Worm (Caenorhabditis elegans) whole organism, L2 larva: Measurements from ENCODE around the gene F59B1.2.

ENCODE experiments used
- C34F6.9 ChIP-seq: fragments of 150-350 bp; optimal IDR thresholded peaks from 2 replicates; lab custom pipeline; 2014; ENCODE audit warnings: missing biosample characterization, missing genetic modification characterization
- F13H6.1 ChIP-seq: sonication (generic microtip); optimal IDR thresholded peaks from 2 replicates; lab custom pipeline; 2016; ENCODE audit warnings: missing genetic modification characterization, missing compliant biosample characterization
- R02D3.7 ChIP-seq: fragments of 150-350 bp; optimal IDR thresholded peaks from 2 replicates; lab custom pipeline; 2014; ENCODE audit warnings: missing biosample characterization, missing genetic modification characterization
- alr-1 ChIP-seq: fragments of 150-350 bp; optimal IDR thresholded peaks from 2 replicates; lab custom pipeline; 2014; ENCODE audit warnings: missing biosample characterization, missing genetic modification characterization
- aly-2 ChIP-seq: fragments of 150-350 bp; optimal IDR thresholded peaks from 2 replicates; lab custom pipeline; 2014; ENCODE audit warnings: missing biosample characterization, missing genetic modification characterization
- ama-1 ChIP-seq: fragments of 150-350 bp; optimal IDR thresholded peaks from 2 replicates; lab custom pipeline; 2018; ENCODE audit warnings: inconsistent platforms
- blmp-1 ChIP-seq: sonication (generic microtip); optimal IDR thresholded peaks from 2 replicates; lab custom pipeline; 2017; ENCODE audit warnings: missing genetic modification characterization, mild to moderate bottlenecking, missing compliant biosample characterization, antibody characterized with exemption, moderate library complexity; ENCODE audit not compliant: insufficient read depth
- ceh-16 ChIP-seq: fragments of 150-350 bp; optimal IDR thresholded peaks from 2 replicates; lab custom pipeline; 2014; ENCODE audit warnings: missing biosample characterization, missing genetic modification characterization
- ceh-82 ChIP-seq: fragments of 150-350 bp; optimal IDR thresholded peaks from 2 replicates; lab custom pipeline; 2014; ENCODE audit warnings: missing biosample characterization, missing genetic modification characterization
- crh-2 ChIP-seq: sonication (generic microtip); optimal IDR thresholded peaks from 2 replicates; lab custom pipeline; 2017; ENCODE audit warnings: missing biosample characterization, missing genetic modification characterization
- dmd-4 ChIP-seq: sonication (generic microtip); optimal IDR thresholded peaks from 2 replicates; lab custom pipeline; 2017; ENCODE audit warnings: missing biosample characterization, missing genetic modification characterization
- egl-27 ChIP-seq: sonication (generic microtip); optimal IDR thresholded peaks from 3 replicates; lab custom pipeline; 2017; ENCODE audit warnings: missing biosample characterization, missing genetic modification reagents, missing genetic modification characterization
- elt-1 ChIP-seq: fragments of 150-350 bp; optimal IDR thresholded peaks from 2 replicates; lab custom pipeline; 2014; ENCODE audit warnings: missing biosample characterization, missing genetic modification characterization
- elt-3 ChIP-seq: sonication (generic microtip); optimal IDR thresholded peaks from 2 replicates; lab custom pipeline; 2017; ENCODE audit warnings: missing biosample characterization, missing genetic modification characterization
- fos-1 ChIP-seq: fragments of 150-350 bp; optimal IDR thresholded peaks from 2 replicates; lab custom pipeline; 2014; ENCODE audit warnings: missing biosample characterization, missing genetic modification characterization
- gmeb-1 ChIP-seq: fragments of 150-350 bp; optimal IDR thresholded peaks from 2 replicates; lab custom pipeline; 2014; ENCODE audit warnings: missing biosample characterization, missing genetic modification characterization
- lin-11 ChIP-seq: fragments of 150-350 bp; sonication (generic microtip); optimal IDR thresholded peaks from 2 replicates; lab custom pipeline; 2014; ENCODE audit warnings: missing biosample characterization, missing genetic modification characterization, inconsistent platforms, mixed read lengths
- lin-13 ChIP-seq: fragments of 150-350 bp; optimal IDR thresholded peaks from 2 replicates; lab custom pipeline; 2014; ENCODE audit warnings: missing biosample characterization, missing genetic modification reagents, missing genetic modification characterization
- lin-39 ChIP-seq: fragments of 150-350 bp; optimal IDR thresholded peaks from 2 replicates; lab custom pipeline; 2014; ENCODE audit warnings: missing biosample characterization, missing genetic modification reagents, missing genetic modification characterization
- lsy-2 ChIP-seq, 2 experiments: fragments of 150-350 bp in 1 of 2; sonication (generic microtip) in 1 of 2; optimal IDR thresholded peaks; 2 replicates each; lab custom pipeline; 2014 to 2017; ENCODE audit warnings: missing biosample characterization in 2 of 2, missing genetic modification characterization in 2 of 2
- mab-5 ChIP-seq: fragments of 150-350 bp; optimal IDR thresholded peaks from 2 replicates; lab custom pipeline; 2014; ENCODE audit warnings: missing biosample characterization, missing genetic modification characterization
- mdl-1 ChIP-seq, 2 experiments: fragments of 150-350 bp in 1 of 2; sonication (generic microtip) in 1 of 2; optimal IDR thresholded peaks; 2 replicates each; lab custom pipeline; 2017; ENCODE audit warnings: missing biosample characterization in 2 of 2, missing genetic modification characterization in 2 of 2
- nhr-11 ChIP-seq: fragments of 150-350 bp; optimal IDR thresholded peaks from 2 replicates; lab custom pipeline; 2014; ENCODE audit warnings: missing biosample characterization, missing genetic modification characterization
- nhr-12 ChIP-seq: fragments of 150-350 bp; optimal IDR thresholded peaks from 2 replicates; lab custom pipeline; 2014; ENCODE audit warnings: missing biosample characterization, missing genetic modification characterization
- nhr-129 ChIP-seq: fragments of 150-350 bp; optimal IDR thresholded peaks from 2 replicates; lab custom pipeline; 2014; ENCODE audit warnings: missing biosample characterization, missing genetic modification characterization
- nhr-21 ChIP-seq: fragments of 150-350 bp; optimal IDR thresholded peaks from 2 replicates; lab custom pipeline; 2014; ENCODE audit warnings: missing biosample characterization, missing genetic modification characterization
- nhr-23 ChIP-seq: fragments of 150-350 bp; optimal IDR thresholded peaks from 2 replicates; lab custom pipeline; 2014; ENCODE audit warnings: missing biosample characterization, missing genetic modification reagents, missing genetic modification characterization
- nhr-237 ChIP-seq: fragments of 150-350 bp; optimal IDR thresholded peaks from 2 replicates; lab custom pipeline; 2014; ENCODE audit warnings: missing biosample characterization, missing genetic modification characterization
- nhr-25 ChIP-seq: fragments of 150-350 bp; sonication (generic microtip); optimal IDR thresholded peaks from 3 replicates; lab custom pipeline; 2014; ENCODE audit warnings: missing biosample characterization, missing genetic modification characterization
- nhr-6 ChIP-seq: fragments of 150-350 bp; optimal IDR thresholded peaks from 2 replicates; lab custom pipeline; 2014; ENCODE audit warnings: missing biosample characterization, missing genetic modification characterization
- nhr-77 ChIP-seq: fragments of 150-350 bp; optimal IDR thresholded peaks from 2 replicates; lab custom pipeline; 2014; ENCODE audit warnings: missing biosample characterization, missing genetic modification characterization
- peb-1 ChIP-seq: fragments of 150-350 bp; optimal IDR thresholded peaks from 2 replicates; lab custom pipeline; 2014; ENCODE audit warnings: missing biosample characterization, missing genetic modification characterization
- sem-4 ChIP-seq: fragments of 150-350 bp; optimal IDR thresholded peaks from 2 replicates; lab custom pipeline; 2014; ENCODE audit warnings: missing biosample characterization, missing genetic modification reagents, missing genetic modification characterization
- skn-1 ChIP-seq: sonication (generic microtip); optimal IDR thresholded peaks from 2 replicates; lab custom pipeline; 2017; ENCODE audit warnings: missing biosample characterization, missing genetic modification characterization
- sma-3 ChIP-seq: sonication (generic microtip); optimal IDR thresholded peaks from 2 replicates; lab custom pipeline; 2016; ENCODE audit warnings: missing genetic modification reagents, missing genetic modification characterization, missing compliant biosample characterization
- sma-9 ChIP-seq, 2 experiments: fragments of 150-350 bp in 1 of 2; sonication (generic microtip) in 1 of 2; optimal IDR thresholded peaks; 2 replicates each; lab custom pipeline; 2014 to 2016; ENCODE audit warnings: missing genetic modification characterization in 2 of 2, mild to moderate bottlenecking in 1 of 2, missing biosample characterization in 1 of 2, missing compliant biosample characterization in 1 of 2, missing genetic modification reagents in 1 of 2, moderate library complexity in 1 of 2
- unc-39 ChIP-seq: fragments of 150-350 bp; optimal IDR thresholded peaks from 2 replicates; lab custom pipeline; 2014; ENCODE audit warnings: missing biosample characterization, missing genetic modification characterization
- unc-55 ChIP-seq: fragments of 150-350 bp; sonication (generic microtip); optimal IDR thresholded peaks from 3 replicates; lab custom pipeline; 2014; ENCODE audit warnings: missing biosample characterization, missing genetic modification reagents, missing genetic modification characterization
- unc-62 ChIP-seq: fragments of 150-350 bp; optimal IDR thresholded peaks from 2 replicates; lab custom pipeline; 2014; ENCODE audit warnings: missing biosample characterization, missing genetic modification reagents, missing genetic modification characterization
- zag-1 ChIP-seq: fragments of 150-350 bp; optimal IDR thresholded peaks from 2 replicates; lab custom pipeline; 2014; ENCODE audit warnings: missing biosample characterization, missing genetic modification characterization
- ztf-1 ChIP-seq: fragments of 200-800 bp; sonication (Bioruptor generic); conservative IDR thresholded peaks from 2 replicates; pipeline ENCODE4 v1.3.6; 2022; ENCODE audit warnings: missing genetic modification characterization, missing compliant biosample characterization
- ztf-11 ChIP-seq: sonication (generic microtip); optimal IDR thresholded peaks from 2 replicates; lab custom pipeline; 2017; ENCODE audit warnings: missing biosample characterization, missing genetic modification characterization
- ztf-4 ChIP-seq: fragments of 150-350 bp; optimal IDR thresholded peaks from 2 replicates; lab custom pipeline; 2014; ENCODE audit warnings: missing biosample characterization, missing genetic modification characterization

The F59B1.2 gene

ce11 chrV:3634293-3635016 is 1.3 kb downstream of the F59B1.2 start:
- TF ChIP-seq ceh-82 (tag; lab: Kevin White, UChicago) (no peak), sem-4 (tag; lab: Kevin White, UChicago) (no peak), nhr-77 (tag; lab: Kevin White, UChicago) (no peak), ztf-4 (tag; lab: Kevin White, UChicago) (no peak), egl-27 (no peak), sma-3 (GFP tag; lab: Kevin White, UChicago) (peak; percentile 3), sma-9 (GFP tag; optimal IDR thresholded peaks at IDR 0.05; lab: Kevin White, UChicago) (peak; percentile 50), sma-9 (tag; optimal IDR thresholded peaks at IDR 0.05; lab: Kevin White, UChicago) (no peak), unc-39 (tag; lab: Kevin White, UChicago) (no peak), F13H6.1 (tag; lab: Kevin White, UChicago) (peak; percentile 42), peb-1 (tag; lab: Kevin White, UChicago) (no peak), lsy-2 (tag; optimal IDR thresholded peaks at IDR 0.05; lab: Kevin White, UChicago) (no peak), blmp-1 (tag; lab: Kevin White, UChicago) (no peak), elt-3 (tag; lab: Kevin White, UChicago) (no peak), R02D3.7 (tag; lab: Kevin White, UChicago) (no peak), nhr-23 (tag; lab: Kevin White, UChicago) (no peak), nhr-237 (tag; lab: Kevin White, UChicago) (no peak), lin-13 (GFP tag; lab: Kevin White, UChicago) (peak; percentile 12), gmeb-1 (tag; lab: Kevin White, UChicago) (peak; percentile 18), aly-2 (tag; lab: Kevin White, UChicago) (no peak), nhr-12 (tag; lab: Kevin White, UChicago) (no peak), ceh-16 (tag; lab: Kevin White, UChicago) (no peak), skn-1 (tag; lab: Kevin White, UChicago) (peak; percentile 19), crh-2 (tag; lab: Kevin White, UChicago) (peak; percentile 57), alr-1 (tag; lab: Kevin White, UChicago) (no peak), nhr-25 (no peak), unc-55 (GFP tag; lab: Kevin White, UChicago) (no peak), C34F6.9 (tag; lab: Kevin White, UChicago) (no peak), elt-1 (tag; lab: Kevin White, UChicago) (no peak), nhr-21 (tag; lab: Kevin White, UChicago) (peak; percentile 4), mdl-1 (tag; optimal IDR thresholded peaks at IDR 0.05; lab: Kevin White, UChicago) (no peak), zag-1 (tag; lab: Kevin White, UChicago) (no peak), ama-1 (lab: Kevin White, UChicago) (peak; percentile 22), unc-62 (no peak), nhr-129 (peak; percentile 24), nhr-6 (tag; lab: Kevin White, UChicago) (no peak), fos-1 (tag; lab: Kevin White, UChicago) (peak; percentile 75), nhr-11 (tag; lab: Kevin White, UChicago) (no peak), lin-39 (tag; lab: Kevin White, UChicago) (no peak), ztf-1 (GFP tag; lab: Robert Waterston, UW) (no peak), lin-11 (tag; lab: Kevin White, UChicago) (no peak)

- no peak for TF ChIP-seq nhr-23 (tag; lab: Kevin White, UChicago)
- TF ChIP-seq aly-2 (tag; lab: Kevin White, UChicago), result no peak
- TF ChIP-seq mab-5 (tag; lab: Kevin White, UChicago), result no peak
- TF ChIP-seq nhr-77 (tag; lab: Kevin White, UChicago), result no peak
- TF ChIP-seq lin-13 (GFP tag; lab: Kevin White, UChicago), result no peak
- TF ChIP-seq dmd-4 (tag; lab: Kevin White, UChicago), result no peak
- no peak for TF ChIP-seq fos-1 (tag; lab: Kevin White, UChicago)
- TF ChIP-seq elt-1 (tag; lab: Kevin White, UChicago), result no peak
- TF ChIP-seq lsy-2 (tag; optimal IDR thresholded peaks at IDR 0.05; lab: Kevin White, UChicago), result no peak
- TF ChIP-seq ztf-4 (tag; lab: Kevin White, UChicago), result no peak
- no peak for TF ChIP-seq nhr-25
- TF ChIP-seq lin-39 (tag; lab: Kevin White, UChicago), result no peak
- TF ChIP-seq ceh-82 (tag; lab: Kevin White, UChicago), result no peak
- TF ChIP-seq nhr-237 (tag; lab: Kevin White, UChicago), result no peak
- TF ChIP-seq ztf-11, result no peak
- TF ChIP-seq nhr-21 (tag; lab: Kevin White, UChicago), result no peak
- no peak for TF ChIP-seq unc-55 (GFP tag; lab: Kevin White, UChicago)
- no peak for TF ChIP-seq blmp-1 (tag; lab: Kevin White, UChicago)
- no peak for TF ChIP-seq peb-1 (tag; lab: Kevin White, UChicago)
- TF ChIP-seq, all 48 proteins: peak for 0
Observed at ce11 chrV:3637086-3637485, 3.9 kb downstream of the F59B1.2 start, which contains the start of gene srx-41. srx-41 (minus strand) TSS chrV:3637186.
